Worm (Caenorhabditis elegans) whole organism, young adult: ENCODE data around the gene aak-1.
A peak's percentile ranks its signal among the peaks of the same experiment; 100 is the strongest.

Experiments used
- B0019.2 ChIP-seq: fragments of 200-800 bp; sonication (Bioruptor generic); conservative IDR thresholded peaks from 2 replicates; pipeline ENCODE4 v1.3.6; 2022; ENCODE audit warnings: missing genetic modification reagents, missing genetic modification characterization, missing compliant biosample characterization
- B0261.1 ChIP-seq: sonication (generic microtip); optimal IDR thresholded peaks from 2 replicates; lab custom pipeline; 2016; ENCODE audit warnings: mild to moderate bottlenecking, missing genetic modification characterization, moderate library complexity, missing compliant biosample characterization
- C17E4.6 ChIP-seq: fragments of 200-800 bp; sonication (Bioruptor generic); IDR thresholded peaks from 2 replicates; pipeline ENCODE4 v1.3.6; 2022; ENCODE audit warnings: missing genetic modification reagents, missing genetic modification characterization, missing compliant biosample characterization
- F37B4.10 ChIP-seq: fragments of 200-800 bp; sonication (Bioruptor generic); IDR thresholded peaks from 2 replicates; pipeline ENCODE4 v1.3.6; 2022; ENCODE audit warnings: missing genetic modification characterization, missing compliant biosample characterization
- F49E8.2 ChIP-seq: sonication (generic microtip); optimal IDR thresholded peaks from 3 replicates; lab custom pipeline; 2017; ENCODE audit warnings: missing genetic modification characterization, mild to moderate bottlenecking, missing compliant biosample characterization, antibody characterized with exemption, moderate library complexity; ENCODE audit not compliant: insufficient read depth
- K11D2.4 ChIP-seq: fragments of 200-800 bp; sonication (Bioruptor generic); IDR thresholded peaks from 2 replicates; pipeline ENCODE4 v1.3.6; 2022; ENCODE audit warnings: missing genetic modification reagents, missing genetic modification characterization, missing compliant biosample characterization
- T07F8.4 ChIP-seq: sonication (generic microtip); optimal IDR thresholded peaks from 2 replicates; lab custom pipeline; 2016; ENCODE audit warnings: mild to moderate bottlenecking, missing genetic modification characterization, moderate library complexity, missing compliant biosample characterization
- Y53F4B.3 ChIP-seq: fragments of 200-800 bp; sonication (Bioruptor generic); IDR thresholded peaks from 2 replicates; pipeline ENCODE4 v1.3.6; 2022; ENCODE audit warnings: missing genetic modification reagents, missing genetic modification characterization, missing compliant biosample characterization
- Y67H2A.10 ChIP-seq: fragments of 200-800 bp; sonication (Bioruptor generic); conservative IDR thresholded peaks from 2 replicates; pipeline ENCODE4 v1.3.6; 2022; ENCODE audit warnings: missing genetic modification reagents, missing genetic modification characterization, missing compliant biosample characterization
- Y95B8A.8 ChIP-seq: fragments of 200-800 bp; sonication (Bioruptor generic); IDR thresholded peaks from 2 replicates; pipeline ENCODE4 v1.3.6; 2022; ENCODE audit warnings: missing genetic modification reagents, missing genetic modification characterization, missing compliant biosample characterization
- ZK185.1 ChIP-seq: sonication (generic microtip); optimal IDR thresholded peaks from 2 replicates; lab custom pipeline; 2016; ENCODE audit warnings: mild to moderate bottlenecking, missing genetic modification characterization, missing compliant biosample characterization; ENCODE audit not compliant: poor library complexity, severe bottlenecking
- ama-1 ChIP-seq, 3 experiments: fragments of 150-350 bp in 1 of 3; sonication (generic microtip) in 2 of 3; optimal IDR thresholded peaks; 2 replicates each; lab custom pipeline; 2014 to 2018; ENCODE audit warnings: missing biosample characterization in 2 of 3, missing genetic modification characterization in 2 of 3, missing genetic modification reagents in 2 of 3
- athp-1 ChIP-seq: sonication (generic microtip); optimal IDR thresholded peaks from 2 replicates; lab custom pipeline; 2017; ENCODE audit warnings: mild to moderate bottlenecking, missing genetic modification characterization, missing compliant biosample characterization
- attf-3 ChIP-seq: fragments of 200-800 bp; sonication (Bioruptor generic); conservative IDR thresholded peaks from 2 replicates; pipeline ENCODE4 v1.3.6; 2022; ENCODE audit warnings: missing genetic modification reagents, missing genetic modification characterization, missing compliant biosample characterization
- bed-1 ChIP-seq: fragments of 200-800 bp; sonication (Bioruptor generic); IDR thresholded peaks from 2 replicates; pipeline ENCODE4 v1.3.6; 2022; ENCODE audit warnings: missing genetic modification reagents, missing genetic modification characterization, missing compliant biosample characterization
- dox-1 ChIP-seq: fragments of 200-800 bp; sonication (Bioruptor generic); IDR thresholded peaks from 2 replicates; pipeline ENCODE4 v1.3.6; 2022; ENCODE audit warnings: missing genetic modification reagents, missing genetic modification characterization, missing compliant biosample characterization
- dpl-1 ChIP-seq: fragments of 150-350 bp; optimal IDR thresholded peaks from 2 replicates; lab custom pipeline; 2014; ENCODE audit warnings: missing biosample characterization, missing genetic modification reagents, missing genetic modification characterization
- efl-1 ChIP-seq: fragments of 150-350 bp; optimal IDR thresholded peaks from 2 replicates; lab custom pipeline; 2014; ENCODE audit warnings: missing biosample characterization, missing genetic modification reagents, missing genetic modification characterization
- egl-18 ChIP-seq: fragments of 200-800 bp; sonication (Bioruptor generic); IDR thresholded peaks from 2 replicates; pipeline ENCODE4 v1.3.6; 2022; ENCODE audit warnings: missing genetic modification reagents, missing genetic modification characterization, missing compliant biosample characterization
- egl-44 ChIP-seq: fragments of 200-800 bp; sonication (Bioruptor generic); IDR thresholded peaks from 2 replicates; pipeline ENCODE4 v1.3.6; 2022; ENCODE audit warnings: missing genetic modification reagents, missing genetic modification characterization, missing compliant biosample characterization
- hmg-1.2 ChIP-seq: fragments of 200-800 bp; sonication (Bioruptor generic); IDR thresholded peaks from 2 replicates; pipeline ENCODE4 v1.3.6; 2022; ENCODE audit warnings: missing genetic modification reagents, missing genetic modification characterization, missing compliant biosample characterization
- hsf-1 ChIP-seq: fragments of 200-800 bp; sonication (Bioruptor generic); IDR thresholded peaks from 2 replicates; pipeline ENCODE4 v1.3.6; 2022; ENCODE audit warnings: missing genetic modification reagents, missing genetic modification characterization, missing compliant biosample characterization
- let-526 ChIP-seq: fragments of 200-800 bp; sonication (Bioruptor generic); IDR thresholded peaks from 2 replicates; pipeline ENCODE4 v1.3.6; 2022; ENCODE audit warnings: missing genetic modification reagents, missing genetic modification characterization, missing compliant biosample characterization
- let-607 ChIP-seq, 2 experiments: fragments of 200-800 bp in 1 of 2; sonication (Bioruptor generic) in 1 of 2; sonication (generic microtip) in 1 of 2; optimal IDR thresholded peaks; 2 replicates each; lab custom pipeline; 2016 to 2018; ENCODE audit warnings: mild to moderate bottlenecking in 2 of 2, missing compliant biosample characterization in 2 of 2, missing genetic modification characterization in 2 of 2, moderate library complexity in 2 of 2, missing genotype in 1 of 2
- lin-26 ChIP-seq: fragments of 200-800 bp; sonication (Bioruptor generic); IDR thresholded peaks from 2 replicates; pipeline ENCODE4 v1.3.6; 2022; ENCODE audit warnings: missing genetic modification reagents, missing genetic modification characterization, missing compliant biosample characterization
- lir-1 ChIP-seq: fragments of 200-800 bp; sonication (Bioruptor generic); conservative IDR thresholded peaks from 2 replicates; pipeline ENCODE4 v1.3.6; 2022; ENCODE audit warnings: missing genetic modification reagents, missing genetic modification characterization, missing compliant biosample characterization
- lsy-27 ChIP-seq: sonication (generic microtip); optimal IDR thresholded peaks from 2 replicates; lab custom pipeline; 2017; ENCODE audit warnings: missing genetic modification characterization, mild to moderate bottlenecking, missing compliant biosample characterization, antibody characterized with exemption, missing genotype, borderline replicate concordance; ENCODE audit not compliant: insufficient read depth
- mcd-1 ChIP-seq: fragments of 200-800 bp; sonication (Bioruptor generic); IDR thresholded peaks from 2 replicates; pipeline ENCODE4 v1.3.6; 2022; ENCODE audit warnings: missing genetic modification reagents, missing genetic modification characterization, missing compliant biosample characterization
- nfyb-1 ChIP-seq: fragments of 200-800 bp; sonication (Bioruptor generic); IDR thresholded peaks from 2 replicates; pipeline ENCODE4 v1.3.6; 2022; ENCODE audit warnings: missing genetic modification reagents, missing genetic modification characterization, missing compliant biosample characterization
- nhr-179 ChIP-seq: sonication (generic microtip); optimal IDR thresholded peaks from 2 replicates; lab custom pipeline; 2016; ENCODE audit warnings: mild to moderate bottlenecking, missing genetic modification characterization, missing compliant biosample characterization
- nhr-27 ChIP-seq: fragments of 200-800 bp; sonication (Bioruptor generic); optimal IDR thresholded peaks from 2 replicates; lab custom pipeline; 2018; ENCODE audit warnings: mild to moderate bottlenecking, missing genetic modification characterization, moderate library complexity, missing compliant biosample characterization
- nhr-80 ChIP-seq: sonication (generic microtip); optimal IDR thresholded peaks from 2 replicates; lab custom pipeline; 2016; ENCODE audit warnings: missing genetic modification characterization, missing compliant biosample characterization
- nhr-90 ChIP-seq: sonication (generic microtip); optimal IDR thresholded peaks from 2 replicates; lab custom pipeline; 2016; ENCODE audit warnings: missing genotype, mild to moderate bottlenecking, missing genetic modification characterization, missing compliant biosample characterization
- repo-1 ChIP-seq: sonication (generic microtip); optimal IDR thresholded peaks from 2 replicates; lab custom pipeline; 2017; ENCODE audit warnings: mild to moderate bottlenecking, missing genetic modification characterization, missing compliant biosample characterization
- rpc-1 ChIP-seq, 2 experiments: fragments of 150-350 bp in 1 of 2; sonication (generic microtip) in 1 of 2; optimal IDR thresholded peaks; 2 replicates each; lab custom pipeline; 2014 to 2018; ENCODE audit warnings: missing biosample characterization in 1 of 2, missing genetic modification characterization in 1 of 2, missing genetic modification reagents in 1 of 2, missing genotype in 1 of 2
- snpc-3.4 ChIP-seq: sonication (generic microtip); optimal IDR thresholded peaks from 2 replicates; lab custom pipeline; 2017; ENCODE audit warnings: missing genetic modification characterization, mild to moderate bottlenecking, missing compliant biosample characterization, antibody characterized with exemption, moderate library complexity, missing genotype, missing genetic modification reagents
- snpc-4 ChIP-seq, 5 experiments: fragments of 150-350 bp in 1 of 5; sonication (generic microtip) in 4 of 5; optimal IDR thresholded peaks; 2 replicates each; lab custom pipeline; 2014 to 2018; ENCODE audit warnings: missing genetic modification characterization in 5 of 5, missing biosample characterization in 3 of 5, antibody characterized with exemption in 2 of 5, mild to moderate bottlenecking in 2 of 5, missing compliant biosample characterization in 2 of 5, missing genotype in 2 of 5, moderate library complexity in 2 of 5, missing genetic modification reagents in 1 of 5
- tbp1 ChIP-seq: fragments of 200-800 bp; sonication (Bioruptor generic); optimal IDR thresholded peaks from 2 replicates; lab custom pipeline; 2018; ENCODE audit warnings: mild to moderate bottlenecking, missing genetic modification characterization, missing compliant biosample characterization
- unc-62 ChIP-seq: fragments of 150-350 bp; optimal IDR thresholded peaks from 2 replicates; lab custom pipeline; 2014; ENCODE audit warnings: missing biosample characterization, missing genetic modification reagents, missing genetic modification characterization
- ztf-18 ChIP-seq: sonication (generic microtip); optimal IDR thresholded peaks from 2 replicates; lab custom pipeline; 2016; ENCODE audit warnings: missing genotype, mild to moderate bottlenecking, missing genetic modification characterization, missing compliant biosample characterization
- ztf-26 ChIP-seq: sonication (generic microtip); optimal IDR thresholded peaks from 2 replicates; lab custom pipeline; 2017; ENCODE audit warnings: missing genetic modification characterization, missing compliant biosample characterization
- ztf-6 ChIP-seq: fragments of 200-800 bp; sonication (Bioruptor generic); IDR thresholded peaks from 2 replicates; pipeline ENCODE4 v1.3.6; 2022; ENCODE audit warnings: missing genetic modification reagents, missing genetic modification characterization, missing compliant biosample characterization

Gene aak-1

DNA sequence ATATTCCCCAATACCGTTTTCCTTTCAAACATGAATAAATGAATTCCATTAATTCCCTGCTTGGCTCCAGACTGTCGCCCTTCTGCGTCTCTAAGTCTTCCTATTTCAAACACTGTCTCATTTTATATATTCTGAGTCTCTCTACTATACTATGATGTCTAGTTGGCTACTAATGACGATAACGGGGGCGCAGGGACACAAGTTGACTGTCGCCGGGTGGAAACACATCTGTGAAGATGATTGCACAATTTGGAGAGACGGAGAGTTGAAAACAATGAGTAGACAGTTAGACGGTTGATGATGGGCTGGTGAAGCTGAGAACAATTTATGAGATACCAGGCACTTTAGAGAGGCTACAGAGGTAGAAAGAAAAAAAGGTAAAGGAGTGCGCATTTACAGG, 11.4 kb downstream of the aak-1 start, which contains the start of gene sma-2 (continued):
- TF ChIP-seq hsf-1 (GFP tag; lab: Robert Waterston, UW) (no peak), snpc-3.4 (no peak), ama-1 (optimal IDR thresholded peaks at IDR 0.05; lab: Kevin White, UChicago) (no peak), ama-1 (GFP tag; optimal IDR thresholded peaks at IDR 0.05; lab: Kevin White, UChicago) (no peak), T07F8.4 (tag; lab: Kevin White, UChicago) (no peak), repo-1 (tag; lab: Kevin White, UChicago) (no peak), tbp1 (GFP tag; lab: Kevin White, UChicago) (peak; percentile 36), rpc-1 (optimal IDR thresholded peaks at IDR 0.05; lab: Kevin White, UChicago) (no peak), rpc-1 (tag; optimal IDR thresholded peaks at IDR 0.05; lab: Kevin White, UChicago) (no peak), ZK185.1 (peak; percentile 33), ztf-18 (tag; lab: Kevin White, UChicago) (peak; percentile 30), hmg-1.2 (GFP tag; lab: Robert Waterston, UW) (peak; percentile 85), B0019.2 (GFP tag; lab: Robert Waterston, UW) (no peak), athp-1 (tag; lab: Kevin White, UChicago) (no peak), bed-1 (GFP tag; lab: Robert Waterston, UW) (no peak), B0261.1 (tag; lab: Kevin White, UChicago) (no peak), let-526 (GFP tag; lab: Robert Waterston, UW) (0 out of 2 replicates have a peak, but pooled peaks have one; percentile 50), nhr-80 (peak; percentile 93), ztf-26 (tag; lab: Kevin White, UChicago) (peak; percentile 26), lir-1 (GFP tag; lab: Robert Waterston, UW) (0 out of 2 replicates have a peak, but pooled peaks have one; percentile 6), nhr-90 (tag; lab: Kevin White, UChicago) (peak; percentile 7)

ce11 chrIII:8748620-8749019, 12.3 kb downstream of the aak-1 start:
- TF ChIP-seq nhr-80: peak; percentile 70
- TF ChIP-seq let-607 (tag; optimal IDR thresholded peaks at IDR 0.05; lab: Kevin White, UChicago): peak in 1 of 2 experiments; percentile 17
- no peak for TF ChIP-seq dox-1 (GFP tag; lab: Robert Waterston, UW)
- TF ChIP-seq repo-1 (tag; lab: Kevin White, UChicago): no peak
- TF ChIP-seq, all 124 proteins: peak for 2

- TF ChIP-seq nhr-179 (tag; lab: Kevin White, UChicago) (no peak), K11D2.4 (no peak), egl-44 (no peak), nhr-90 (tag; lab: Kevin White, UChicago) (no peak), repo-1 (tag; lab: Kevin White, UChicago) (no peak), dpl-1 (GFP tag; lab: Kevin White, UChicago) (no peak)
- TF ChIP-seq, all 124 proteins: peak for 0
These were observed 15.7 kb downstream of the aak-1 start for ce11 chrIII:8745214-8745613.

DNA sequence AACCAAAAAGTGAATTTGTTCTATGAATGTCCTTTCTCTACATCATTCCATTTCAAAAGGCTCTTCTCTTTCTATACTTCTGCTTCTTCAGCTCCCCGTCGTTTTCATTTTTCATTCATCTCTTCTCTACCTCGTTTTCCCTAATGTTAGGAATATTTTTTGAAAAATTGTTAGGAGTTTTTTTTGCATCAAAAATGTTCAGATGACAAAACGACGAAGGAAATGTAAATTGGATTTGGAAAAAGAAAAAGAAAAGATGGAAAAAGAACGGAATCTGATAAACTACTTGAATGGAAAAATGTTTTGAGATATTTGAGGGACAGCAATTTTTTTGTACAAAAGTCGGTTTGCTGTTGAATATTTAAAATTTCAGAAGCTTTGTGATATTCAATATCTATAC, 16.1 kb downstream of the aak-1 start:
- TF ChIP-seq C17E4.6 (GFP tag; lab: Robert Waterston, UW) (no peak), B0019.2 (GFP tag; lab: Robert Waterston, UW) (no peak), F37B4.10 (GFP tag; lab: Robert Waterston, UW) (no peak), ztf-6 (no peak), ztf-26 (tag; lab: Kevin White, UChicago) (no peak), attf-3 (GFP tag; lab: Robert Waterston, UW) (no peak), Y53F4B.3 (GFP tag; lab: Robert Waterston, UW) (no peak), lsy-27 (tag; lab: Kevin White, UChicago) (no peak), nhr-27 (tag; lab: Kevin White, UChicago) (no peak), snpc-4 (GFP tag; optimal IDR thresholded peaks at IDR 0.05; lab: Kevin White, UChicago) (no peak), snpc-4 (tag; optimal IDR thresholded peaks at IDR 0.05; lab: Kevin White, UChicago) (no peak), nfyb-1 (no peak), mcd-1 (GFP tag; lab: Robert Waterston, UW) (no peak), F49E8.2 (tag; lab: Kevin White, UChicago) (no peak), efl-1 (no peak), unc-62 (GFP tag; lab: Kevin White, UChicago) (no peak), lin-26 (GFP tag; lab: Robert Waterston, UW) (no peak), Y67H2A.10 (no peak), Y95B8A.8 (GFP tag; lab: Robert Waterston, UW) (no peak), egl-18 (GFP tag; lab: Robert Waterston, UW) (no peak)
